Worm (Caenorhabditis elegans) whole organism, early embryonic: Measurements from ENCODE around the gene abcx-1.

Experiments
- ama-1 ChIP-seq: fragments of 150-350 bp; optimal IDR thresholded peaks from 2 replicates; lab custom pipeline; 2014
- ceh-36 ChIP-seq: sonication (generic microtip); optimal IDR thresholded peaks from 2 replicates; lab custom pipeline; 2016; ENCODE audit warnings: missing genetic modification characterization, inconsistent platforms, missing compliant biosample characterization
- ets-7 ChIP-seq: sonication (generic microtip); optimal IDR thresholded peaks from 2 replicates; lab custom pipeline; 2016; ENCODE audit warnings: missing genotype, missing genetic modification characterization, missing compliant biosample characterization
- flt-1 ChIP-seq: fragments of 200-800 bp; sonication (Bioruptor generic); IDR thresholded peaks from 2 replicates; pipeline ENCODE4 v1.3.6; 2022; ENCODE audit warnings: missing genetic modification characterization, missing compliant biosample characterization
- hmbx-1 ChIP-seq: sonication (generic microtip); optimal IDR thresholded peaks from 2 replicates; lab custom pipeline; 2016; ENCODE audit warnings: mild to moderate bottlenecking, missing genetic modification characterization, missing compliant biosample characterization
- hnd-1 ChIP-seq: sonication (generic microtip); optimal IDR thresholded peaks from 2 replicates; lab custom pipeline; 2016; ENCODE audit warnings: missing genetic modification characterization, missing compliant biosample characterization
- pes-1 ChIP-seq: fragments of 200-800 bp; sonication (Bioruptor generic); IDR thresholded peaks from 2 replicates; pipeline ENCODE4 v1.3.6; 2022; ENCODE audit warnings: missing genetic modification reagents, missing genetic modification characterization, missing compliant biosample characterization
- scrt-1 ChIP-seq: fragments of 200-800 bp; sonication (Bioruptor generic); IDR thresholded peaks from 2 replicates; pipeline ENCODE4 v1.3.6; 2022; ENCODE audit warnings: missing genetic modification characterization, missing compliant biosample characterization
- tbx-37 ChIP-seq: fragments of 200-800 bp; sonication (Bioruptor generic); conservative IDR thresholded peaks from 2 replicates; pipeline ENCODE4 v1.3.6; 2022; ENCODE audit warnings: missing genetic modification reagents, missing genetic modification characterization, missing compliant biosample characterization

ce11 chrII:6526136-6526684, 5.8 kb upstream of the abcx-1 start:
- no peak for TF ChIP-seq tbx-37 (GFP tag; lab: Robert Waterston, UW)
- no peak for TF ChIP-seq hnd-1
- TF ChIP-seq hmbx-1 (tag; lab: Kevin White, UChicago), result no peak
- TF ChIP-seq ama-1 (lab: Kevin White, UChicago), result no peak
- TF ChIP-seq scrt-1 (GFP tag; lab: Robert Waterston, UW), result no peak
- TF ChIP-seq ceh-36, result no peak
- TF ChIP-seq flt-1 (GFP tag; lab: Robert Waterston, UW), result no peak
- TF ChIP-seq pes-1, result no peak
- TF ChIP-seq ets-7 (tag; lab: Kevin White, UChicago), result no peak
